Fruit fly (Drosophila melanogaster) whole organism, pupa: ENCODE results near the gene Grip128.

ENCODE experiments used
- CG13204 ChIP-seq: fragments of 200-800 bp; sonication (Bioruptor generic); optimal IDR thresholded peaks from 2 replicates; lab custom pipeline; 2018; ENCODE audit warnings: missing biosample characterization, mild to moderate bottlenecking, missing genetic modification characterization, moderate library complexity
- CG14655 ChIP-seq: fragments of 200-800 bp; sonication (Bioruptor generic); optimal IDR thresholded peaks from 3 replicates; lab custom pipeline; 2017; ENCODE audit warnings: mild to moderate bottlenecking, missing biosample characterization, missing genetic modification reagents, missing genetic modification characterization
- CG17806 ChIP-seq: fragments of 200-800 bp; sonication (Bioruptor generic); optimal IDR thresholded peaks from 2 replicates; lab custom pipeline; 2018; ENCODE audit warnings: missing biosample characterization, mild to moderate bottlenecking, missing genetic modification characterization, moderate library complexity
- CG32121 ChIP-seq: fragments of 200-800 bp; sonication (Bioruptor generic); IDR thresholded peaks from 2 replicates; pipeline ENCODE4 v1.3.6; 2022; ENCODE audit warnings: missing biosample characterization, missing genetic modification characterization
- CG4496 ChIP-seq: fragments of 200-800 bp; sonication (Bioruptor generic); IDR thresholded peaks from 3 replicates; pipeline ENCODE4 v1.3.6; 2022; ENCODE audit warnings: missing biosample characterization, missing genetic modification characterization
- CG8159 ChIP-seq: fragments of 200-800 bp; sonication (Bioruptor generic); optimal IDR thresholded peaks from 3 replicates; lab custom pipeline; 2018; ENCODE audit warnings: missing biosample characterization, mild to moderate bottlenecking, missing genetic modification characterization, moderate library complexity
- CG9948 ChIP-seq: fragments of 200-800 bp; sonication (Bioruptor generic); optimal IDR thresholded peaks from 2 replicates; lab custom pipeline; 2018; ENCODE audit warnings: missing biosample characterization, mild to moderate bottlenecking, missing genetic modification characterization, moderate library complexity
- D1 ChIP-seq: fragments of 200-800 bp; sonication (Bioruptor generic); optimal IDR thresholded peaks from 2 replicates; lab custom pipeline; 2018; ENCODE audit warnings: missing biosample characterization, mild to moderate bottlenecking, missing genetic modification characterization, moderate library complexity
- EcR ChIP-seq: fragments of 200-800 bp; sonication (Bioruptor generic); optimal IDR thresholded peaks from 3 replicates; lab custom pipeline; 2019; ENCODE audit warnings: missing biosample characterization, missing genetic modification characterization, mild to moderate bottlenecking, moderate library complexity, missing genetic modification reagents
- Pif1A ChIP-seq: fragments of 200-800 bp; sonication (Bioruptor generic); optimal IDR thresholded peaks from 3 replicates; lab custom pipeline; 2016; ENCODE audit warnings: missing biosample characterization, missing genetic modification characterization
- Pif1B ChIP-seq: fragments of 200-800 bp; sonication (Bioruptor generic); optimal IDR thresholded peaks from 3 replicates; lab custom pipeline; 2016; ENCODE audit warnings: missing biosample characterization, missing genetic modification characterization
- fd96Ca ChIP-seq: fragments of 200-800 bp; sonication (Bioruptor generic); IDR thresholded peaks from 3 replicates; pipeline ENCODE4 v1.3.6; 2022; ENCODE audit warnings: missing biosample characterization, missing genetic modification characterization
- rn ChIP-seq: fragments of 200-800 bp; sonication (Bioruptor generic); IDR thresholded peaks from 2 replicates; pipeline ENCODE4 v1.3.6; 2022; ENCODE audit warnings: missing biosample characterization, missing genetic modification characterization

Grip128 gene

dm6 chrX:15448809-15449208 lies 23.1 kb downstream of the Grip128 start:
- TF ChIP-seq rn (GFP tag; lab: Robert Waterston, UW) = no peak
- no peak for TF ChIP-seq D1 (tag; lab: Kevin White, UChicago)
- no peak for TF ChIP-seq Pif1A (GFP tag; lab: Kevin White, UChicago)
- peak; percentile 9 for TF ChIP-seq CG14655 (GFP tag; lab: Kevin White, UChicago)
- no peak for TF ChIP-seq CG9948 (tag; lab: Kevin White, UChicago)
- TF ChIP-seq fd96Ca (GFP tag; lab: Robert Waterston, UW) = peak; percentile 13; the same call in 1 of the 3 replicates
- TF ChIP-seq CG4496 (GFP tag; lab: Robert Waterston, UW) = peak; percentile 60; the same call in 1 of the 3 replicates

dm6 chrX:15448136-15448535 lies 23.8 kb downstream of the Grip128 start:
- TF ChIP-seq CG17806 (tag; lab: Kevin White, UChicago) (no peak), EcR (GFP tag; lab: Kevin White, UChicago) (peak; percentile 9), Pif1B (no peak)
- TF ChIP-seq, all 21 proteins: peak for 1

- TF ChIP-seq CG8159 (tag; lab: Kevin White, UChicago) = no peak
- no peak for TF ChIP-seq Pif1B
- no peak for TF ChIP-seq CG32121
- no peak for TF ChIP-seq rn (GFP tag; lab: Robert Waterston, UW)
- no peak for TF ChIP-seq EcR (GFP tag; lab: Kevin White, UChicago)
- no peak for TF ChIP-seq D1 (tag; lab: Kevin White, UChicago)
- no peak for TF ChIP-seq CG13204 (GFP tag; lab: Kevin White, UChicago)
Measured at dm6 chrX:15443502-15443901, 28.4 kb downstream of the Grip128 start.

- TF ChIP-seq rn (GFP tag; lab: Robert Waterston, UW) (no peak), CG13204 (GFP tag; lab: Kevin White, UChicago) (peak; percentile 8)
Measured at dm6 chrX:15441245-15441644, 30.7 kb downstream of the Grip128 start, which contains the start of gene Cngl. TSS of gene Cngl (minus strand) at chrX:15441252.
